Worm (Caenorhabditis elegans) whole organism, L3 larva: ENCODE results near the gene Y49E10.16.

Experiments
- fkh-10 ChIP-seq: sonication (generic microtip); optimal IDR thresholded peaks from 2 replicates; lab custom pipeline; 2017; ENCODE audit warnings: missing biosample characterization, missing genetic modification reagents, missing genetic modification characterization
- snpc-4 ChIP-seq: fragments of 150-350 bp; optimal IDR thresholded peaks from 2 replicates; lab custom pipeline; 2014; ENCODE audit warnings: missing biosample characterization, missing genetic modification characterization

DNA sequence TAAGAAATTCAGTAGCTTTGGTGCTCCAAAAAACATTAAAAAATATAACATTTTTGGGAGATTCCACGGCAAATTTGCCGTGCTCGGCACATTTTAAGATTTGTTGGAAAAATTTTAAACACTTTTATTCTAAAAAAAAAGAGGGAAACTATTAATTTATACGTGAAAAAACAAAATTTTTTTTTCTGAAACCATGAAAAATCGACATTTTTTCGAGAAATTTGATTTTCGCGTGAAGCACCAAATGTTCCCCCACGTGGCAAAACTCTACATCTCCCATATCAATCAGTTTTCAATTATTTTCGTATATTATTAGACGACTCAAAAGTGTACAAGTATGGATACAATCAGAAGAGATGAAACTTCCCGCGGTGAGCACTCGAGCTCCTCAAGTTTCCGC, 5.9 kb downstream of the Y49E10.16 start, which contains the start of gene fbxa-218:
- TF ChIP-seq fkh-10 (GFP tag; lab: Kevin White, UChicago) (no peak), snpc-4 (no peak)
